Fruit fly (Drosophila melanogaster) whole organism, prepupa: ENCODE measurements around the gene CG6901.

ENCODE experiments used
- Blimp-1 ChIP-seq: fragments of 200-800 bp; sonication (Bioruptor generic); optimal IDR thresholded peaks from 3 replicates; lab custom pipeline; 2017; ENCODE audit warnings: missing biosample characterization, missing genetic modification characterization, mild to moderate bottlenecking, moderate library complexity, missing genetic modification reagents
- CG10669 ChIP-seq: fragments of 200-800 bp; sonication (Bioruptor generic); optimal IDR thresholded peaks from 3 replicates; lab custom pipeline; 2018; ENCODE audit warnings: missing biosample characterization, mild to moderate bottlenecking, missing genetic modification characterization, moderate library complexity
- CG11294 ChIP-seq: fragments of 200-800 bp; sonication (Bioruptor generic); IDR thresholded peaks from 2 replicates; pipeline ENCODE4 v1.3.6; 2022; ENCODE audit warnings: missing biosample characterization, missing genetic modification characterization
- CG11762 ChIP-seq: fragments of 200-800 bp; sonication (Bioruptor generic); optimal IDR thresholded peaks from 3 replicates; lab custom pipeline; 2016; ENCODE audit warnings: missing biosample characterization, missing genetic modification characterization; ENCODE audit not compliant: insufficient read depth
- CG15336 ChIP-seq: fragments of 200-800 bp; sonication (Bioruptor generic); IDR thresholded peaks from 2 replicates; pipeline ENCODE4 v1.3.6; 2022; ENCODE audit warnings: missing biosample characterization, missing genetic modification characterization
- CG1621 ChIP-seq: fragments of 200-800 bp; sonication (Bioruptor generic); optimal IDR thresholded peaks from 3 replicates; lab custom pipeline; 2018; ENCODE audit warnings: missing biosample characterization, mild to moderate bottlenecking, missing genetic modification characterization
- CG16779 ChIP-seq: fragments of 200-800 bp; sonication (Bioruptor generic); optimal IDR thresholded peaks from 3 replicates; lab custom pipeline; 2017; ENCODE audit warnings: missing biosample characterization, mild to moderate bottlenecking, missing genetic modification characterization
- CG3032 ChIP-seq: fragments of 200-800 bp; optimal IDR thresholded peaks from 2 replicates; lab custom pipeline; 2019; ENCODE audit warnings: missing biosample characterization, mild to moderate bottlenecking, missing genetic modification characterization, moderate library complexity
- CG32006 ChIP-seq: fragments of 200-800 bp; sonication (Bioruptor generic); optimal IDR thresholded peaks from 3 replicates; lab custom pipeline; 2017; ENCODE audit warnings: missing biosample characterization, mild to moderate bottlenecking, missing genetic modification characterization
- CG34406 ChIP-seq: fragments of 200-800 bp; sonication (Bioruptor generic); optimal IDR thresholded peaks from 3 replicates; lab custom pipeline; 2016; ENCODE audit warnings: missing biosample characterization, missing genetic modification characterization
- CG3919 ChIP-seq: fragments of 200-800 bp; sonication (Bioruptor generic); optimal IDR thresholded peaks from 3 replicates; lab custom pipeline; 2016; ENCODE audit warnings: missing biosample characterization, missing genetic modification characterization
- CG4318 ChIP-seq: fragments of 200-800 bp; sonication (Bioruptor generic); optimal IDR thresholded peaks from 3 replicates; lab custom pipeline; 2017; ENCODE audit warnings: missing biosample characterization, mild to moderate bottlenecking, missing genetic modification characterization
- CG6163 ChIP-seq: fragments of 200-800 bp; sonication (Bioruptor generic); IDR thresholded peaks from 3 replicates; pipeline ENCODE4 v1.3.6; 2022; ENCODE audit warnings: missing biosample characterization, missing genetic modification characterization
- CG6276 ChIP-seq: fragments of 200-800 bp; sonication (Bioruptor generic); optimal IDR thresholded peaks from 2 replicates; lab custom pipeline; 2017; ENCODE audit warnings: missing biosample characterization, mild to moderate bottlenecking, missing genetic modification characterization
- CG6792 ChIP-seq: fragments of 200-800 bp; sonication (Bioruptor generic); optimal IDR thresholded peaks from 3 replicates; lab custom pipeline; 2016; ENCODE audit warnings: missing biosample characterization, missing genetic modification characterization
- CG6854 ChIP-seq: fragments of 200-800 bp; sonication (Bioruptor generic); optimal IDR thresholded peaks from 2 replicates; lab custom pipeline; 2017; ENCODE audit warnings: missing biosample characterization, mild to moderate bottlenecking, missing genetic modification characterization
- CG7368 ChIP-seq: fragments of 200-800 bp; sonication (Bioruptor generic); optimal IDR thresholded peaks from 3 replicates; lab custom pipeline; 2016; ENCODE audit warnings: missing biosample characterization, missing genetic modification characterization
- CG8119 ChIP-seq: fragments of 200-800 bp; sonication (Bioruptor generic); IDR thresholded peaks from 3 replicates; pipeline ENCODE4 v1.3.6; 2022; ENCODE audit warnings: missing biosample characterization, missing genetic modification characterization
- CG8319 ChIP-seq: fragments of 200-800 bp; sonication (Bioruptor generic); optimal IDR thresholded peaks from 3 replicates; lab custom pipeline; 2016; ENCODE audit warnings: missing biosample characterization, missing genetic modification characterization
- CG8632 ChIP-seq: fragments of 200-800 bp; sonication (Bioruptor generic); optimal IDR thresholded peaks from 3 replicates; lab custom pipeline; 2016; ENCODE audit warnings: missing biosample characterization, missing genetic modification characterization
- CG9139 ChIP-seq: fragments of 200-800 bp; sonication (Bioruptor generic); optimal IDR thresholded peaks from 3 replicates; lab custom pipeline; 2017; ENCODE audit warnings: missing biosample characterization, mild to moderate bottlenecking, missing genetic modification characterization
- Eip75B ChIP-seq: fragments of 200-800 bp; sonication (Bioruptor generic); optimal IDR thresholded peaks from 3 replicates; lab custom pipeline; 2016; ENCODE audit warnings: missing biosample characterization, missing genetic modification characterization
- Eip78C ChIP-seq: fragments of 200-800 bp; sonication (Bioruptor generic); peaks from one replicate; lab custom pipeline; 2016; ENCODE audit warnings: missing biosample characterization, missing genetic modification characterization
- Ets21C ChIP-seq: fragments of 200-800 bp; sonication (Bioruptor generic); optimal IDR thresholded peaks from 3 replicates; lab custom pipeline; 2016; ENCODE audit warnings: missing biosample characterization, missing genetic modification characterization
- Gug ChIP-seq: fragments of 200-800 bp; sonication (Bioruptor generic); IDR thresholded peaks from 2 replicates; pipeline ENCODE4 v1.3.6; 2022; ENCODE audit warnings: missing biosample characterization, missing genetic modification characterization
- Hr4 ChIP-seq: fragments of 200-800 bp; sonication (Bioruptor generic); optimal IDR thresholded peaks from 3 replicates; lab custom pipeline; 2016; ENCODE audit warnings: missing biosample characterization, missing genetic modification characterization
- Lpt ChIP-seq: fragments of 200-800 bp; sonication (Bioruptor generic); optimal IDR thresholded peaks from 3 replicates; lab custom pipeline; 2016; ENCODE audit warnings: missing biosample characterization, missing genetic modification characterization
- OdsH ChIP-seq: fragments of 200-800 bp; sonication (Bioruptor generic); optimal IDR thresholded peaks from 3 replicates; lab custom pipeline; 2016; ENCODE audit warnings: missing biosample characterization, missing genetic modification characterization
- Smox ChIP-seq: fragments of 200-800 bp; sonication (Bioruptor generic); optimal IDR thresholded peaks from 3 replicates; lab custom pipeline; 2016; ENCODE audit warnings: missing biosample characterization, missing genetic modification characterization
- Sox102F ChIP-seq: fragments of 200-800 bp; sonication (Bioruptor generic); optimal IDR thresholded peaks from 2 replicates; lab custom pipeline; 2016; ENCODE audit warnings: missing biosample characterization, mild to moderate bottlenecking, missing genetic modification characterization
- Sox14 ChIP-seq: fragments of 200-800 bp; sonication (Bioruptor generic); optimal IDR thresholded peaks from 3 replicates; lab custom pipeline; 2016; ENCODE audit warnings: missing biosample characterization, missing genetic modification characterization
- Sox15 ChIP-seq: fragments of 200-800 bp; sonication (Bioruptor generic); optimal IDR thresholded peaks from 3 replicates; lab custom pipeline; 2016; ENCODE audit warnings: missing biosample characterization, missing genetic modification characterization
- acj6 ChIP-seq: fragments of 200-800 bp; sonication (Bioruptor generic); optimal IDR thresholded peaks from 3 replicates; lab custom pipeline; 2016; ENCODE audit warnings: missing biosample characterization, missing genetic modification characterization
- cyc ChIP-seq: fragments of 200-800 bp; sonication (Bioruptor generic); optimal IDR thresholded peaks from 3 replicates; lab custom pipeline; 2016; ENCODE audit warnings: missing biosample characterization, missing genetic modification characterization
- dac ChIP-seq: fragments of 200-800 bp; sonication (Bioruptor generic); optimal IDR thresholded peaks from 2 replicates; lab custom pipeline; 2017; ENCODE audit warnings: missing biosample characterization, mild to moderate bottlenecking, missing genetic modification characterization
- dsx ChIP-seq: fragments of 200-800 bp; optimal IDR thresholded peaks from 3 replicates; lab custom pipeline; 2019; ENCODE audit warnings: missing biosample characterization, mild to moderate bottlenecking, missing genetic modification characterization, moderate library complexity; ENCODE audit not compliant: poor library complexity, severe bottlenecking
- eg ChIP-seq: fragments of 200-800 bp; sonication (Bioruptor generic); IDR thresholded peaks from 3 replicates; pipeline ENCODE4 v1.3.6; 2022; ENCODE audit warnings: missing biosample characterization, missing genetic modification characterization
- esn ChIP-seq: fragments of 200-800 bp; sonication (Bioruptor generic); optimal IDR thresholded peaks from 2 replicates; lab custom pipeline; 2016; ENCODE audit warnings: missing biosample characterization, mild to moderate bottlenecking, missing genetic modification characterization, moderate library complexity
- fd59A ChIP-seq: fragments of 200-800 bp; sonication (Bioruptor generic); optimal IDR thresholded peaks from 2 replicates; lab custom pipeline; 2017; ENCODE audit warnings: missing biosample characterization, mild to moderate bottlenecking, missing genetic modification characterization, missing genetic modification reagents
- fkh ChIP-seq: fragments of 200-800 bp; sonication (Bioruptor generic); optimal IDR thresholded peaks from 3 replicates; lab custom pipeline; 2017; ENCODE audit warnings: missing biosample characterization, mild to moderate bottlenecking, missing genetic modification characterization, moderate library complexity
- lz ChIP-seq: fragments of 200-800 bp; sonication (Bioruptor generic); optimal IDR thresholded peaks from 3 replicates; lab custom pipeline; 2016; ENCODE audit warnings: missing biosample characterization, missing genetic modification characterization
- net ChIP-seq: fragments of 200-800 bp; sonication (Bioruptor generic); optimal IDR thresholded peaks from 3 replicates; lab custom pipeline; 2016; ENCODE audit warnings: missing biosample characterization, missing genetic modification characterization
- pdm3 ChIP-seq: fragments of 200-800 bp; sonication (Bioruptor generic); optimal IDR thresholded peaks from 3 replicates; lab custom pipeline; 2016; ENCODE audit warnings: missing biosample characterization, missing genetic modification characterization
- spab ChIP-seq: fragments of 200-800 bp; sonication (Bioruptor generic); optimal IDR thresholded peaks from 2 replicates; lab custom pipeline; 2017; ENCODE audit warnings: missing biosample characterization, mild to moderate bottlenecking, missing genetic modification characterization, missing genetic modification reagents
- ss ChIP-seq, 2 experiments: fragments of 200-800 bp; sonication (Bioruptor generic); optimal IDR thresholded peaks; 2 replicates in 1 of 2; 3 replicates in 1 of 2; lab custom pipeline; 2017 to 2018; ENCODE audit warnings: mild to moderate bottlenecking in 2 of 2, missing biosample characterization in 2 of 2, missing genetic modification characterization in 2 of 2, moderate library complexity in 1 of 2
- topi ChIP-seq: fragments of 200-800 bp; sonication (Bioruptor generic); optimal IDR thresholded peaks from 3 replicates; lab custom pipeline; 2016; ENCODE audit warnings: missing biosample characterization, missing genetic modification characterization
- vri ChIP-seq: fragments of 200-800 bp; sonication (Bioruptor generic); optimal IDR thresholded peaks from 3 replicates; lab custom pipeline; 2016; ENCODE audit warnings: missing biosample characterization, mild to moderate bottlenecking, missing genetic modification characterization

The CG6901 gene

DNA sequence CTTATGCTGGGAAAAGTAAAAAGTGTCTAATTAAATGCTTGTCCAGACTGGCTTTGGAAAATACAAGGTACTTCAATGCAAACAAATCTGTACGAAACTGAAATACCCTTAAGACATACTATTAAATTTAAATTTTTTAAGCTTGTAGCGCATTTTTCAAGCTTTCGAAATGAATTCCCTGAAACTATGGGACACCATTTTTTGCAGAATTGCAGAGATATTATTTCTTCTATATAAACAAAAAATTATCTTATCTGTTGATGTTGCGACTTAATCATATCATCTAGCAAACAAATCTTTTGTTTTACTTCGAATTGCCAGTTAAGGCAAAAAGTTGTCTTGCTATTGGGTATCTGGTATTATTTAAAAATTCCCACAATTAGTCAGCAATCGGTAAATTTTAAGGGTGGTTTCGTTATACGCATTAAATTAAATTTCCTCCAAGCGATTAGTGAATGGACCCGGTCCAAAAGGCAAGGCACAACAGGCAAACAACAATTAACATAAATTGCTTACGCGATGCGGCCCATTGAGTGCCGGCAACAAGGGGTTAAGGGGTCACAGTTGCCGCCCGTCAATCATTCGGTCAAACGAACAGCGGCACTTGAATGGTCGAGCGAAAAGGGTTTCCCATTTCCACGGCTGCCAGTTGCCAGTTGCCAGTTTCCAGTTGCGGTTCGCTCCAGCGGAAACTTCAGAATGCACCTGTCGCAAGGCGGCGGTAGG, 13.3 kb downstream of the CG6901 start (continued):
- TF ChIP-seq Sox14 (peak; percentile 38), Sox15 (GFP tag; lab: Kevin White, UChicago) (no peak), CG32006 (GFP tag; lab: Kevin White, UChicago) (peak; percentile 90), net (GFP tag; lab: Kevin White, UChicago) (peak; percentile 45), acj6 (GFP tag; lab: Kevin White, UChicago) (peak; percentile 15), CG8119 (GFP tag; lab: Robert Waterston, UW) (peak; percentile 55; the same call in 2 of the 3 replicates), Gug (GFP tag; lab: Robert Waterston, UW) (no peak), CG11294 (no peak), CG6163 (GFP tag; lab: Robert Waterston, UW) (no peak), CG7368 (GFP tag; lab: Kevin White, UChicago) (no peak)

DNA sequence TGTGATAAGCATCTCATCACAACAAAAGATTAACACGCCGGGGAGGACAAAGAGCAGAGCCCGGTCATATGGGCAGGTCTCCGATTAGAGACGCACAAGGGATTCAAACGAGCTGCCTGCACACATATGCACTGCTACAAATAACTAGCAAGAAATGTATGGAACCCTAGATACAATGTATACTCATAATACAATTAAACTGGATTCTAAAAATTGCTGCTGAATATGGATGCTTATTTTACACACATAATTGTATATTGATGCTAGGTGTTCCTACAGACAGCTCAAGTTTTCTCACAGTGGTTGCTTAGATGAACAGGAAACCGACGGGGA, 13.8 kb downstream of the CG6901 start:
- TF ChIP-seq Eip78C (peak; percentile 84), acj6 (GFP tag; lab: Kevin White, UChicago) (peak; percentile 60), Gug (GFP tag; lab: Robert Waterston, UW) (peak; percentile 40), CG6792 (GFP tag; lab: Kevin White, UChicago) (peak; percentile 54), CG32006 (GFP tag; lab: Kevin White, UChicago) (peak; percentile 60), Sox102F (GFP tag; lab: Kevin White, UChicago) (peak; percentile 45), CG6163 (GFP tag; lab: Robert Waterston, UW) (peak; percentile 75), Lpt (peak; percentile 2), CG3919 (GFP tag; lab: Kevin White, UChicago) (peak; percentile 74), CG4318 (GFP tag; lab: Kevin White, UChicago) (no peak), Sox14 (peak; percentile 67), lz (peak; percentile 30), CG6854 (no peak), esn (GFP tag; lab: Kevin White, UChicago) (peak; percentile 33), Ets21C (no peak), CG15336 (peak; percentile 59; the same call in 1 of the 2 replicates), eg (GFP tag; lab: Robert Waterston, UW) (0 out of 3 replicates have a peak, but pooled peaks have one; percentile 49), CG9139 (GFP tag; lab: Kevin White, UChicago) (no peak), vri (no peak), ss (GFP tag; optimal IDR thresholded peaks at IDR 0.05; lab: Kevin White, UChicago) (peak; percentile 18 to 49), CG3032 (tag; lab: Kevin White, UChicago) (peak; percentile 46), pdm3 (GFP tag; lab: Kevin White, UChicago) (peak; percentile 66), CG16779 (tag; lab: Kevin White, UChicago) (peak; percentile 34), CG11762 (no peak), Eip75B (GFP tag; lab: Kevin White, UChicago) (peak; percentile 55), fd59A (GFP tag; lab: Kevin White, UChicago) (peak; percentile 29), Sox15 (GFP tag; lab: Kevin White, UChicago) (no peak), OdsH (GFP tag; lab: Kevin White, UChicago) (peak; percentile 66), CG8632 (GFP tag; lab: Kevin White, UChicago) (peak; percentile 4), Blimp-1 (GFP tag; lab: Kevin White, UChicago) (no peak), topi (GFP tag; lab: Kevin White, UChicago) (peak; percentile 39), dsx (GFP tag; lab: Kevin White, UChicago) (peak; percentile 75), CG8319 (GFP tag; lab: Kevin White, UChicago) (no peak), CG1621 (tag; lab: Kevin White, UChicago) (peak; percentile 41), Hr4 (peak; percentile 58), Smox (GFP tag; lab: Kevin White, UChicago) (peak; percentile 10), CG6276 (no peak), CG34406 (GFP tag; lab: Kevin White, UChicago) (peak; percentile 36), CG7368 (GFP tag; lab: Kevin White, UChicago) (no peak), fkh (GFP tag; lab: Kevin White, UChicago) (no peak), CG10669 (GFP tag; lab: Kevin White, UChicago) (peak; percentile 43), CG8119 (GFP tag; lab: Robert Waterston, UW) (peak; percentile 33; the same call in 1 of the 3 replicates), cyc (GFP tag; lab: Kevin White, UChicago) (peak; percentile 12), spab (GFP tag; lab: Kevin White, UChicago) (peak; percentile 18), dac (no peak)
